Fruit fly (Drosophila melanogaster): ENCODE results near the gene Galk.
A peak's percentile ranks its signal among the peaks of the same experiment; 100 is the strongest.

Galk gene

dm6 chr3L:8996173-8996767 is 10.4 kb upstream of the Galk start (continued):
- TF ChIP-seq CG7987 (GFP tag; optimal IDR thresholded peaks at IDR 0.05): no peak
- TF ChIP-seq CG34376 (GFP tag; optimal IDR thresholded peaks at IDR 0.05): no peak
- TF ChIP-seq CG8290 (GFP tag; optimal IDR thresholded peaks at IDR 0.05): no peak
- TF ChIP-seq CG8290 (tag; optimal IDR thresholded peaks at IDR 0.05): no peak
- peak; percentile 61 for TF ChIP-seq zfh2 (GFP tag; optimal IDR thresholded peaks at IDR 0.05)
- peak; percentile 31 for TF ChIP-seq Ets97D (GFP tag; optimal IDR thresholded peaks at IDR 0.05)
- TF ChIP-seq Nf-YC (tag; optimal IDR thresholded peaks at IDR 0.05): no peak
- TF ChIP-seq CG17361 (GFP tag; IDR thresholded peaks at IDR 0.05): peak; percentile 65
- no peak for TF ChIP-seq ato (GFP tag; IDR thresholded peaks at IDR 0.05; ENCODE audit: partially characterized antibody)
- TF ChIP-seq chinmo (GFP tag; IDR thresholded peaks at IDR 0.05; ENCODE audit: partially characterized antibody): no peak
- peak; percentile 25 for TF ChIP-seq emc (GFP tag; optimal IDR thresholded peaks at IDR 0.05)
- no peak for TF ChIP-seq YL-1 (GFP tag; optimal IDR thresholded peaks at IDR 0.05)
- no peak for TF ChIP-seq CG3281 (GFP tag; optimal IDR thresholded peaks at IDR 0.05)
- TF ChIP-seq sna (GFP tag; IDR thresholded peaks at IDR 0.05; ENCODE audit: partially characterized antibody): no peak
- no peak for TF ChIP-seq tll (GFP tag; optimal IDR thresholded peaks at IDR 0.05)
- peak; percentile 54 for TF ChIP-seq pum (GFP tag; optimal IDR thresholded peaks at IDR 0.05)
- TF ChIP-seq Opbp (GFP tag; IDR thresholded peaks at IDR 0.05; ENCODE audit: partially characterized antibody): no peak
- no peak for TF ChIP-seq CG8388 (GFP tag; optimal IDR thresholded peaks at IDR 0.05)
- TF ChIP-seq crol (GFP tag; IDR thresholded peaks at IDR 0.05): no peak
- TF ChIP-seq Awh (GFP tag; IDR thresholded peaks at IDR 0.05): no peak
- TF ChIP-seq lbe (GFP tag; optimal IDR thresholded peaks at IDR 0.05): peak; percentile 80
- no peak for TF ChIP-seq Blimp-1 (GFP tag; optimal IDR thresholded peaks at IDR 0.05)
- TF ChIP-seq CG6175 (GFP tag; IDR thresholded peaks at IDR 0.05): no peak
- TF ChIP-seq croc (GFP tag; conservative IDR thresholded peaks at IDR 0.05): peak; percentile 58
- no peak for TF ChIP-seq kay (GFP tag; optimal IDR thresholded peaks at IDR 0.05)
- 0 out of 2 replicates have a peak, but pooled peaks have one; percentile 24 for TF ChIP-seq Nf-YA (GFP tag; IDR thresholded peaks at IDR 0.05)
- TF ChIP-seq CG10321 (GFP tag; IDR thresholded peaks at IDR 0.05): no peak
- TF ChIP-seq CG4820 (GFP tag; optimal IDR thresholded peaks at IDR 0.05): peak; percentile 30
- no peak for TF ChIP-seq z (GFP tag; IDR thresholded peaks at IDR 0.05)
- TF ChIP-seq luna (GFP tag; optimal IDR thresholded peaks at IDR 0.05): no peak
- TF ChIP-seq CG7839 (tag; optimal IDR thresholded peaks at IDR 0.05): peak; percentile 73
- TF ChIP-seq CG2712 (tag; optimal IDR thresholded peaks at IDR 0.05): peak; percentile 74
- peak; percentile 13 for TF ChIP-seq HmgZ (tag; optimal IDR thresholded peaks at IDR 0.05)
- TF ChIP-seq ftz-f1 (GFP tag; optimal IDR thresholded peaks at IDR 0.05): no peak
- peak; percentile 31 for TF ChIP-seq Spps (tag; optimal IDR thresholded peaks at IDR 0.05)
- TF ChIP-seq CG1792 (GFP tag; optimal IDR thresholded peaks at IDR 0.05): no peak
- TF ChIP-seq Doc2 (GFP tag; IDR thresholded peaks at IDR 0.05): peak; percentile 45; the same call in 1 of the 2 replicates
- TF ChIP-seq ind (GFP tag; optimal IDR thresholded peaks at IDR 0.05): peak; percentile 68
- TF ChIP-seq her (GFP tag; optimal IDR thresholded peaks at IDR 0.05): no peak
- TF ChIP-seq slou (GFP tag; optimal IDR thresholded peaks at IDR 0.05): no peak
- no peak for TF ChIP-seq zf30C (GFP tag; optimal IDR thresholded peaks at IDR 0.05)
- peak; percentile 38 for TF ChIP-seq CG30431 (GFP tag; optimal IDR thresholded peaks at IDR 0.05)
- no peak for TF ChIP-seq CG12769 (tag; optimal IDR thresholded peaks at IDR 0.05)
- TF ChIP-seq peb (GFP tag; IDR thresholded peaks at IDR 0.05): peak; percentile 52; the same call in 1 of the 2 replicates
- TF ChIP-seq CG10959 (GFP tag; IDR thresholded peaks at IDR 0.05): 0 out of 2 replicates have a peak, but pooled peaks have one; percentile 39
- no peak for TF ChIP-seq lov (optimal IDR thresholded peaks at IDR 0.05)
- TF ChIP-seq lov (GFP tag; IDR thresholded peaks at IDR 0.05): peak; percentile 81
- TF ChIP-seq CG12155 (GFP tag; optimal IDR thresholded peaks at IDR 0.05): peak; percentile 43
- no peak for TF ChIP-seq vfl (GFP tag; optimal IDR thresholded peaks at IDR 0.05)
- TF ChIP-seq CTCF (GFP tag; optimal IDR thresholded peaks at IDR 0.05): no peak
- peak; percentile 20 to 62 for TF ChIP-seq chif (GFP tag; optimal IDR thresholded peaks at IDR 0.05)
- peak; percentile 65 for TF ChIP-seq CG10366 (GFP tag; IDR thresholded peaks at IDR 0.05)
